Fruit fly (Drosophila melanogaster) whole organism, wandering third instar larva: ENCODE measurements around the gene tutl.

ENCODE experiments used
- CG9705 ChIP-seq: fragments of 200-800 bp; sonication (Bioruptor generic); optimal IDR thresholded peaks from 2 replicates; lab custom pipeline; 2018; ENCODE audit warnings: missing biosample characterization, mild to moderate bottlenecking, missing genetic modification characterization
- Hnf4 ChIP-seq: fragments of 200-800 bp; sonication (Bioruptor generic); optimal IDR thresholded peaks from 2 replicates; lab custom pipeline; 2016; ENCODE audit warnings: missing biosample characterization, mild to moderate bottlenecking, missing genetic modification characterization
- Hr83 ChIP-seq: fragments of 200-300 bp; sonication (Bioruptor generic); optimal IDR thresholded peaks from 2 replicates; lab custom pipeline; 2016; ENCODE audit warnings: missing biosample characterization, mild to moderate bottlenecking, missing genetic modification characterization, moderate library complexity; ENCODE audit not compliant: poor library complexity, severe bottlenecking
- Myc ChIP-seq: fragments of >200 bp; optimal IDR thresholded peaks from 2 replicates; lab custom pipeline; 2017
- Vsx2 ChIP-seq: fragments of 200-300, 225-300 bp; sonication (Bioruptor generic); optimal IDR thresholded peaks from 2 replicates; lab custom pipeline; 2018; ENCODE audit warnings: missing biosample characterization, missing genetic modification characterization; ENCODE audit not compliant: partially characterized antibody
- dsf ChIP-seq: sonication (Bioruptor generic); optimal IDR thresholded peaks from 2 replicates; lab custom pipeline; 2016; ENCODE audit warnings: missing biosample characterization, missing genetic modification characterization, borderline replicate concordance
- lola ChIP-seq: fragments of >200 bp; optimal IDR thresholded peaks from 2 replicates; lab custom pipeline; 2017; ENCODE audit warnings: missing biosample characterization, missing genetic modification characterization
- pan ChIP-seq: fragments of >200 bp; optimal IDR thresholded peaks from 2 replicates; lab custom pipeline; 2017
- sage ChIP-seq: fragments of 200-800 bp; sonication (Bioruptor generic); optimal IDR thresholded peaks from 2 replicates; lab custom pipeline; 2016; ENCODE audit warnings: missing biosample characterization, mild to moderate bottlenecking, missing genetic modification characterization
- usp ChIP-seq: fragments of >200 bp; optimal IDR thresholded peaks from 2 replicates; lab custom pipeline; 2017; ENCODE audit warnings: missing biosample characterization, missing genetic modification characterization

dm6 chr2L:4332962-4333757, 50.2 kb downstream of the tutl start:
- TF ChIP-seq Hnf4, result peak; percentile 91
- peak; percentile 47 for TF ChIP-seq sage (GFP tag; lab: Kevin White, UChicago)
- no peak for TF ChIP-seq lola
- TF ChIP-seq pan (lab: Kevin White, UChicago), result no peak
- peak; percentile 91 for TF ChIP-seq Hr83
- TF ChIP-seq usp, result no peak
- TF ChIP-seq Myc, result peak; percentile 95
- no peak for TF ChIP-seq Vsx2 (GFP tag; lab: Kevin White, UChicago)
- TF ChIP-seq CG9705, result peak; percentile 59
- TF ChIP-seq dsf, result no peak
